Worm (Caenorhabditis elegans) whole organism, late embryonic: ENCODE measurements around the gene pix-1.

ENCODE experiments used
- C08G9.2 ChIP-seq: sonication (generic microtip); optimal IDR thresholded peaks from 2 replicates; lab custom pipeline; 2016; ENCODE audit warnings: mild to moderate bottlenecking, missing genetic modification characterization, moderate library complexity, missing compliant biosample characterization
- K02D7.2 ChIP-seq: sonication (generic microtip); optimal IDR thresholded peaks from 2 replicates; lab custom pipeline; 2017; ENCODE audit warnings: mild to moderate bottlenecking, missing genetic modification characterization, missing compliant biosample characterization
- ceh-18 ChIP-seq: sonication (generic microtip); optimal IDR thresholded peaks from 2 replicates; lab custom pipeline; 2016; ENCODE audit warnings: missing genetic modification characterization, missing compliant biosample characterization
- ceh-19 ChIP-seq: fragments of 200-800 bp; sonication (Bioruptor generic); optimal IDR thresholded peaks from 2 replicates; lab custom pipeline; 2018; ENCODE audit warnings: mild to moderate bottlenecking, missing genetic modification characterization, missing compliant biosample characterization
- ceh-2 ChIP-seq: sonication (generic microtip); optimal IDR thresholded peaks from 2 replicates; lab custom pipeline; 2016; ENCODE audit warnings: missing genotype, missing genetic modification characterization, missing compliant biosample characterization
- ceh-22 ChIP-seq: sonication (generic microtip); optimal IDR thresholded peaks from 2 replicates; lab custom pipeline; 2017; ENCODE audit warnings: missing biosample characterization, missing genetic modification characterization
- ceh-24 ChIP-seq: sonication (generic microtip); optimal IDR thresholded peaks from 2 replicates; lab custom pipeline; 2016; ENCODE audit warnings: mild to moderate bottlenecking, missing genetic modification characterization, missing compliant biosample characterization
- ceh-30 ChIP-seq: fragments of 150-350 bp; optimal IDR thresholded peaks from 2 replicates; lab custom pipeline; 2014; ENCODE audit warnings: missing biosample characterization, missing genetic modification characterization
- ceh-31 ChIP-seq: sonication (generic microtip); optimal IDR thresholded peaks from 2 replicates; lab custom pipeline; 2016; ENCODE audit warnings: missing genetic modification characterization, missing compliant biosample characterization
- ceh-45 ChIP-seq: fragments of 200-800 bp; sonication (Bioruptor generic); IDR thresholded peaks from 2 replicates; pipeline ENCODE4 v1.3.6; 2022; ENCODE audit warnings: missing genetic modification reagents, missing genetic modification characterization, missing compliant biosample characterization
- ceh-6 ChIP-seq: fragments of 200-800 bp; sonication (Bioruptor generic); optimal IDR thresholded peaks from 2 replicates; lab custom pipeline; 2018; ENCODE audit warnings: mild to moderate bottlenecking, missing genetic modification characterization, missing compliant biosample characterization
- ceh-9 ChIP-seq: sonication (generic microtip); optimal IDR thresholded peaks from 2 replicates; lab custom pipeline; 2016; ENCODE audit warnings: mild to moderate bottlenecking, missing genetic modification characterization, inconsistent platforms, missing compliant biosample characterization
- dmd-4 ChIP-seq: sonication (generic microtip); optimal IDR thresholded peaks from 2 replicates; lab custom pipeline; 2016; ENCODE audit warnings: borderline replicate concordance, missing genetic modification characterization, missing compliant biosample characterization
- ets-4 ChIP-seq: sonication (generic microtip); optimal IDR thresholded peaks from 2 replicates; lab custom pipeline; 2016; ENCODE audit warnings: missing genetic modification characterization, missing compliant biosample characterization
- fax-1 ChIP-seq: sonication (generic microtip); optimal IDR thresholded peaks from 2 replicates; lab custom pipeline; 2016; ENCODE audit warnings: missing genotype, missing genetic modification characterization, missing compliant biosample characterization
- fkh-6 ChIP-seq: sonication (generic microtip); optimal IDR thresholded peaks from 2 replicates; lab custom pipeline; 2016; ENCODE audit warnings: missing genetic modification characterization, missing compliant biosample characterization
- gmeb-2 ChIP-seq: sonication (generic microtip); optimal IDR thresholded peaks from 2 replicates; lab custom pipeline; 2016; ENCODE audit warnings: missing genetic modification characterization, inconsistent platforms, missing compliant biosample characterization
- hlh-13 ChIP-seq: fragments of 200-800 bp; sonication (Bioruptor generic); optimal IDR thresholded peaks from 2 replicates; lab custom pipeline; 2018; ENCODE audit warnings: mild to moderate bottlenecking, missing genetic modification characterization, missing compliant biosample characterization
- hlh-30 ChIP-seq: sonication (generic microtip); optimal IDR thresholded peaks from 2 replicates; lab custom pipeline; 2017; ENCODE audit warnings: antibody characterized with exemption, missing genetic modification characterization, missing compliant biosample characterization; ENCODE audit not compliant: insufficient read depth
- hlh-6 ChIP-seq: sonication (generic microtip); optimal IDR thresholded peaks from 2 replicates; lab custom pipeline; 2016; ENCODE audit warnings: missing genotype, missing genetic modification characterization, missing compliant biosample characterization
- hlh-8 ChIP-seq: sonication (generic microtip); optimal IDR thresholded peaks from 2 replicates; lab custom pipeline; 2016; ENCODE audit warnings: missing genotype, missing genetic modification characterization, missing compliant biosample characterization
- madf-2 ChIP-seq: sonication (generic microtip); optimal IDR thresholded peaks from 2 replicates; lab custom pipeline; 2017; ENCODE audit warnings: missing genetic modification characterization, missing compliant biosample characterization
- mec-3 ChIP-seq: sonication (generic microtip); optimal IDR thresholded peaks from 2 replicates; lab custom pipeline; 2016; ENCODE audit warnings: borderline replicate concordance, missing genetic modification characterization, missing compliant biosample characterization
- nfya-1 ChIP-seq: sonication (generic microtip); optimal IDR thresholded peaks from 2 replicates; lab custom pipeline; 2017; ENCODE audit warnings: missing genetic modification characterization, mild to moderate bottlenecking, missing compliant biosample characterization, antibody characterized with exemption, moderate library complexity
- pat-9 ChIP-seq: fragments of 200-800 bp; sonication (Bioruptor generic); optimal IDR thresholded peaks from 2 replicates; lab custom pipeline; 2018; ENCODE audit warnings: mild to moderate bottlenecking, missing genetic modification characterization, moderate library complexity, missing compliant biosample characterization
- pha-2 ChIP-seq: sonication (generic microtip); optimal IDR thresholded peaks from 2 replicates; lab custom pipeline; 2017; ENCODE audit warnings: mild to moderate bottlenecking, missing genetic modification characterization, missing compliant biosample characterization
- pqm-1 ChIP-seq: sonication (generic microtip); optimal IDR thresholded peaks from 2 replicates; lab custom pipeline; 2016; ENCODE audit warnings: missing genetic modification characterization, missing compliant biosample characterization
- pros-1 ChIP-seq: fragments of 150-350 bp; optimal IDR thresholded peaks from 2 replicates; lab custom pipeline; 2014; ENCODE audit warnings: missing biosample characterization, missing genetic modification reagents, missing genetic modification characterization
- ref-2 ChIP-seq: sonication (generic microtip); optimal IDR thresholded peaks from 2 replicates; lab custom pipeline; 2016; ENCODE audit warnings: missing genetic modification characterization, missing compliant biosample characterization
- rnt-1 ChIP-seq: sonication (generic microtip); optimal IDR thresholded peaks from 2 replicates; lab custom pipeline; 2016; ENCODE audit warnings: missing genetic modification characterization, missing compliant biosample characterization
- tbx-2 ChIP-seq: sonication (generic microtip); optimal IDR thresholded peaks from 2 replicates; lab custom pipeline; 2016; ENCODE audit warnings: missing genetic modification characterization, missing compliant biosample characterization
- tbx-7 ChIP-seq: sonication (generic microtip); optimal IDR thresholded peaks from 2 replicates; lab custom pipeline; 2016; ENCODE audit warnings: missing genotype, missing genetic modification characterization, missing compliant biosample characterization
- unc-3 ChIP-seq, 2 experiments: fragments of 200-800 bp in 1 of 2; sonication (Bioruptor generic) in 1 of 2; sonication (generic microtip) in 1 of 2; conservative IDR thresholded peaks in 1 of 2; optimal IDR thresholded peaks in 1 of 2; 2 replicates each; pipeline versions ENCODE4 v1.3.6 to Lab custom; 2016 to 2022; ENCODE audit warnings: missing compliant biosample characterization in 2 of 2, missing genetic modification characterization in 2 of 2, missing genetic modification reagents in 1 of 2
- unc-55 ChIP-seq: sonication (generic microtip); optimal IDR thresholded peaks from 2 replicates; lab custom pipeline; 2017; ENCODE audit warnings: missing biosample characterization, missing genetic modification reagents, missing genetic modification characterization
- unc-86 ChIP-seq: sonication (generic microtip); optimal IDR thresholded peaks from 2 replicates; lab custom pipeline; 2016; ENCODE audit warnings: missing genetic modification characterization, missing compliant biosample characterization
- zip-5 ChIP-seq: sonication (generic microtip); optimal IDR thresholded peaks from 2 replicates; lab custom pipeline; 2016; ENCODE audit warnings: missing genetic modification characterization, missing compliant biosample characterization

pix-1 gene

DNA sequence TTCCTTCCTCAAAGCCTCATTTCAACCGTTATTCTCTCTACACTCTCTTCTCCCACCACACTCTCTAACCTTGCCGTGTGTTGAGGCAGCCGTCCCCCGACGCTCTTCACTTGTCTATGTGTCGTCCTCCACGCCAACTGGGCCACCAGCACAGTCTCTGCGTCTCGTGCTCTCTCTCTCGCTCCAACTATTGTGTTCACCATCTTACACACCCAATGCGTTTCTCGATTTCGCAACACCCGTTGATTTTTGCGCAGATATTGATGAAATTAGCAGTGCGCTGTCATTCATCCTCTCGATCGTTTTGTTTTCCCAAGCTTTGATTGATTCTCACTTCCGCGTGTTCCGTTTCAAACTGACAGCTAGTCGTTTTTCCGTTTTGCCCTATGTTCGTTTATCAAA is 40.0 kb upstream of the pix-1 start (continued):
- TF ChIP-seq mec-3 (tag; lab: Kevin White, UChicago) (no peak), rnt-1 (tag; lab: Kevin White, UChicago) (peak; percentile 28), unc-86 (tag; lab: Kevin White, UChicago) (no peak), hlh-30 (tag; lab: Kevin White, UChicago) (peak; percentile 40), ceh-19 (GFP tag; lab: Kevin White, UChicago) (peak; percentile 2), fax-1 (tag; lab: Kevin White, UChicago) (no peak), gmeb-2 (tag; lab: Kevin White, UChicago) (no peak), ref-2 (tag; lab: Kevin White, UChicago) (peak; percentile 50), ceh-30 (no peak), hlh-6 (tag; lab: Kevin White, UChicago) (peak; percentile 0), C08G9.2 (tag; lab: Kevin White, UChicago) (no peak), K02D7.2 (tag; lab: Kevin White, UChicago) (no peak), ceh-2 (peak; percentile 39), ets-4 (tag; lab: Kevin White, UChicago) (peak; percentile 10), ceh-22 (tag; lab: Kevin White, UChicago) (no peak)

DNA sequence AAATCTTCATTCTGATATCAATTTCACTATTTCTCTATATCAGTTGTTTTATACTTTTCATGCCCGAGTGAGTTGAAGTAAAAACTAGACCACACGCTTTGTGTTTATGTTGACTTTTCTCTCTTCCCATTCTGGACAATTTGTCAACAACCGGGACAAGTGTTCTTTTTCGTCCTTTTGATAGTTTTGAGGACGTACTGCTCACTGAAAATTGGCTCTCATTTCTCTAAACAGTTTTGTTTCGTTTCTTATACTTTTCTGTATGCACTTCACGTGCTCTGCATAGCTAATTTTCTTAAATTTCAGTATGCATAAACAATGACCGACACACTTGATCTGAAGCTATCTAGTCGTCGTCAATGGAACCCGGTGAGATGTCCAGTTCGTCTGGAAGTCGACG is 39.4 kb upstream of the pix-1 start, which contains the start of gene adm-2:
Gene adm-2 (plus strand): TSS at position 301 of the 400 bp plus-strand sequence.
- TF ChIP-seq tbx-7 (tag; lab: Kevin White, UChicago) (no peak), zip-5 (tag; lab: Kevin White, UChicago) (no peak), unc-3 (GFP tag; conservative IDR thresholded peaks at IDR 0.05; lab: Robert Waterston, UW) (no peak), unc-3 (tag; optimal IDR thresholded peaks at IDR 0.05; lab: Kevin White, UChicago) (no peak), ceh-9 (tag; lab: Kevin White, UChicago) (no peak), unc-55 (GFP tag; lab: Kevin White, UChicago) (no peak), ceh-31 (tag; lab: Kevin White, UChicago) (no peak), ets-4 (tag; lab: Kevin White, UChicago) (no peak), hlh-6 (tag; lab: Kevin White, UChicago) (no peak), dmd-4 (tag; lab: Kevin White, UChicago) (no peak), ceh-45 (GFP tag; lab: Robert Waterston, UW) (no peak), nfya-1 (no peak), K02D7.2 (tag; lab: Kevin White, UChicago) (no peak), hlh-8 (tag; lab: Kevin White, UChicago) (no peak), madf-2 (no peak), hlh-13 (GFP tag; lab: Kevin White, UChicago) (no peak), pqm-1 (tag; lab: Kevin White, UChicago) (no peak), ceh-6 (no peak), tbx-2 (tag; lab: Kevin White, UChicago) (no peak), ceh-18 (no peak)

DNA sequence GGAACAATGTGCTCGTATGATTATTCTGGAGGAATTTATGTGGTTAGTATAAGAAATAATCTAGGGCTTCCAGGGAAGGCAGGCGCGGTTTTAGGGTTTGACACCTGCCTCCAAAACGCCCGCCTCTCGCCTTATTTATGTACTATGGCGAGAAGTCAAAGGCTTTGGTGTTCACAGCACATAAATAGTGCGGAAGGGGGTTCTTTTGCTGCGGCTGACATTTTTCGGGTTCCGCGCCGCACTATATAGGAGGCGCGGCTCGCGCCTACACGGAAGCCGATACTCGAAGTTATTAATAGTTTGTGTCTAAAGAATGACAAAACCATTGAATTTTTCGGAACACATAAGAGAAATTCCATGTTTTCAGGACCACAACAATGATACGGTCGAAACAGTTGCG is 36.8 kb upstream of the pix-1 start:
- TF ChIP-seq ceh-31 (tag; lab: Kevin White, UChicago), result no peak
- TF ChIP-seq mec-3 (tag; lab: Kevin White, UChicago), result no peak
- no peak for TF ChIP-seq hlh-30 (tag; lab: Kevin White, UChicago)
- no peak for TF ChIP-seq C08G9.2 (tag; lab: Kevin White, UChicago)
- TF ChIP-seq pros-1 (tag; lab: Kevin White, UChicago), result no peak
- TF ChIP-seq pat-9 (tag; lab: Kevin White, UChicago), result no peak
- no peak for TF ChIP-seq ceh-22 (tag; lab: Kevin White, UChicago)
- no peak for TF ChIP-seq fkh-6 (tag; lab: Kevin White, UChicago)
- TF ChIP-seq pha-2 (tag; lab: Kevin White, UChicago), result no peak
- no peak for TF ChIP-seq ceh-24 (tag; lab: Kevin White, UChicago)
- TF ChIP-seq, all 69 proteins: peak for 0
